Worm (Caenorhabditis elegans) whole organism, L4/young adult: ENCODE measurements around the gene H03G16.5.

Source experiments
- W03F9.2 ChIP-seq: fragments of 150-350 bp; optimal IDR thresholded peaks from 2 replicates; lab custom pipeline; 2014; ENCODE audit warnings: missing biosample characterization, missing genetic modification characterization
- dao-5 ChIP-seq: sonication (generic microtip); optimal IDR thresholded peaks from 2 replicates; lab custom pipeline; 2016; ENCODE audit warnings: missing genotype, missing genetic modification characterization, moderate library complexity, missing compliant biosample characterization
- him-1 ChIP-seq: sonication (generic microtip); optimal IDR thresholded peaks from 2 replicates; lab custom pipeline; 2016; ENCODE audit warnings: missing genotype, missing genetic modification reagents, missing genetic modification characterization, missing compliant biosample characterization

ce11 chrX:15096277-15096676, 39.6 kb upstream of the H03G16.5 start:
- TF ChIP-seq him-1 (tag; lab: Kevin White, UChicago) (no peak), dao-5 (tag; lab: Kevin White, UChicago) (no peak), W03F9.2 (no peak)
